Worm (Caenorhabditis elegans) whole organism, early embryonic: ENCODE measurements around the gene bus-8B.

Experiments used
- B0310.2 ChIP-seq: sonication (generic microtip); optimal IDR thresholded peaks from 2 replicates; lab custom pipeline; 2016; ENCODE audit warnings: mild to moderate bottlenecking, missing genetic modification characterization, missing compliant biosample characterization
- F13C5.2 ChIP-seq: sonication (generic microtip); optimal IDR thresholded peaks from 2 replicates; lab custom pipeline; 2017; ENCODE audit warnings: mild to moderate bottlenecking, missing genetic modification characterization, inconsistent platforms, missing compliant biosample characterization
- aly-1 ChIP-seq: sonication (generic microtip); optimal IDR thresholded peaks from 2 replicates; lab custom pipeline; 2016; ENCODE audit warnings: missing genetic modification characterization, missing compliant biosample characterization
- ama-1 ChIP-seq: fragments of 150-350 bp; optimal IDR thresholded peaks from 2 replicates; lab custom pipeline; 2014
- ceh-13 ChIP-seq: fragments of 200-800 bp; sonication (Bioruptor generic); optimal IDR thresholded peaks from 2 replicates; lab custom pipeline; 2018; ENCODE audit warnings: mild to moderate bottlenecking, missing genetic modification characterization, missing compliant biosample characterization
- ceh-36 ChIP-seq: sonication (generic microtip); optimal IDR thresholded peaks from 2 replicates; lab custom pipeline; 2016; ENCODE audit warnings: missing genetic modification characterization, inconsistent platforms, missing compliant biosample characterization
- flt-1 ChIP-seq: fragments of 200-800 bp; sonication (Bioruptor generic); IDR thresholded peaks from 2 replicates; pipeline ENCODE4 v1.3.6; 2022; ENCODE audit warnings: missing genetic modification characterization, missing compliant biosample characterization
- hnd-1 ChIP-seq: sonication (generic microtip); optimal IDR thresholded peaks from 2 replicates; lab custom pipeline; 2016; ENCODE audit warnings: missing genetic modification characterization, missing compliant biosample characterization
- pes-1 ChIP-seq: fragments of 200-800 bp; sonication (Bioruptor generic); IDR thresholded peaks from 2 replicates; pipeline ENCODE4 v1.3.6; 2022; ENCODE audit warnings: missing genetic modification reagents, missing genetic modification characterization, missing compliant biosample characterization
- scrt-1 ChIP-seq: fragments of 200-800 bp; sonication (Bioruptor generic); IDR thresholded peaks from 2 replicates; pipeline ENCODE4 v1.3.6; 2022; ENCODE audit warnings: missing genetic modification characterization, missing compliant biosample characterization
- tra-4 ChIP-seq: sonication (generic microtip); optimal IDR thresholded peaks from 2 replicates; lab custom pipeline; 2017; ENCODE audit warnings: missing genetic modification characterization, missing compliant biosample characterization

DNA sequence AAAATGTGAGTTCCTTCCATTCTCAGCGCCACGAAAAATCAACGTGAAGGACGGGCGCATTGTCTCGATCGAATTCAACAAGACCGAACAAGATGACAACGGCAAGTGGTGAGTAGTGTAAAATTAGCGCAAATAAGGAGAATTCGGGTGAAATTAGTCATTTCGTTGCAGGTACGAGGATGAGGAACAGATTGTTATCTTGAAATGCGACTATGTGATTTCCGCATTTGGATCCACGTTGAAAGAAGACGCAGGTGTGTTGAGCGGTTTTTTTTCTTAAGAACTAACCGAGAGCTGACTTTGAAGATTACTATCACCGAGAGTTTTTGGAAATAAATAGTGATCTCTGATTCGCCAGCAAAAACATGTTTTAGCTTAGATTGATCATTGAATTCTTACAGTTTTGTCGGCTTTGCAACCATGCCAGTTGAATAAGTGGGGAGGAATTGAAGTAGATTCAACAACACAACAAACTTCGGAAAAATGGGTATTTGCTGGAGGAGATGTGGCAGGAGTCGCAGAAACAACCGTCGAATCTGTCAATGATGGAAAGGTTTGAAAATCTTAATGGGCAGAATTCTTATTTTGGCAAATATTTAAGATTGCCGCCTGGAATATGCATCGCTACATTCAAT is 22.9 kb upstream of the bus-8B start:
- no peak for TF ChIP-seq ama-1 (lab: Kevin White, UChicago)
- no peak for TF ChIP-seq flt-1 (GFP tag; lab: Robert Waterston, UW)
- TF ChIP-seq tra-4 (tag; lab: Kevin White, UChicago), result no peak
- TF ChIP-seq hnd-1 (tag; lab: Kevin White, UChicago), result no peak
- TF ChIP-seq scrt-1, result no peak
- TF ChIP-seq ceh-36 (tag; lab: Kevin White, UChicago), result no peak
- TF ChIP-seq pes-1 (GFP tag; lab: Robert Waterston, UW), result no peak
- TF ChIP-seq ceh-13 (GFP tag; lab: Kevin White, UChicago), result no peak
- no peak for TF ChIP-seq aly-1 (tag; lab: Kevin White, UChicago)
- no peak for TF ChIP-seq F13C5.2 (tag; lab: Kevin White, UChicago)
- TF ChIP-seq B0310.2 (tag; lab: Kevin White, UChicago), result no peak
